Fruit fly (Drosophila melanogaster) whole organism, embryonic: Measurements from ENCODE around the gene CG15362.

Experiments
- Aef1 ChIP-seq: fragments of 200-800 bp; sonication (Bioruptor generic); IDR thresholded peaks from 3 replicates; pipeline ENCODE4 v1.3.6; 2022; ENCODE audit warnings: missing biosample characterization, missing genetic modification characterization
- Bdp1 ChIP-seq: fragments of 200-800 bp; sonication (Bioruptor generic); optimal IDR thresholded peaks from 3 replicates; lab custom pipeline; 2016; ENCODE audit warnings: missing biosample characterization, missing genetic modification characterization
- Bgb ChIP-seq: fragments of 200-800 bp; sonication (Bioruptor generic); IDR thresholded peaks from 2 replicates; pipeline ENCODE4 v1.3.6; 2022; ENCODE audit warnings: missing biosample characterization, missing genetic modification characterization; ENCODE audit not compliant: partially characterized antibody
- CG11696 ChIP-seq: fragments of 200-800 bp; sonication (Bioruptor generic); IDR thresholded peaks from 2 replicates; pipeline ENCODE4 v1.3.6; 2022; ENCODE audit warnings: missing biosample characterization, missing genetic modification characterization
- CG12155 ChIP-seq: fragments of 200-800 bp; sonication (Bioruptor generic); optimal IDR thresholded peaks from 3 replicates; lab custom pipeline; 2016; ENCODE audit warnings: missing biosample characterization, missing genetic modification characterization
- CG14441 ChIP-seq: fragments of 200-800 bp; sonication (Bioruptor generic); IDR thresholded peaks from 2 replicates; pipeline ENCODE4 v1.3.6; 2022; ENCODE audit warnings: missing biosample characterization, missing genetic modification characterization
- CG14860 ChIP-seq: fragments of 200-800 bp; sonication (Bioruptor generic); IDR thresholded peaks from 3 replicates; pipeline ENCODE4 v1.3.6; 2022; ENCODE audit warnings: missing biosample characterization, missing genetic modification characterization; ENCODE audit not compliant: partially characterized antibody
- CG15601 ChIP-seq: fragments of 200-800 bp; sonication (Bioruptor generic); optimal IDR thresholded peaks from 3 replicates; lab custom pipeline; 2019; ENCODE audit warnings: missing biosample characterization, mild to moderate bottlenecking, missing genetic modification characterization, moderate library complexity
- CG16813 ChIP-seq: fragments of 200-800 bp; sonication (Bioruptor generic); IDR thresholded peaks from 3 replicates; pipeline ENCODE4 v1.3.6; 2022; ENCODE audit warnings: missing biosample characterization, missing genetic modification characterization; ENCODE audit not compliant: partially characterized antibody
- CG17328 ChIP-seq: fragments of 200-800 bp; sonication (Bioruptor generic); IDR thresholded peaks from 2 replicates; pipeline ENCODE4 v1.3.6; 2022; ENCODE audit warnings: missing biosample characterization, missing genetic modification characterization
- CG31441 ChIP-seq: fragments of 200-800 bp; sonication (Bioruptor generic); IDR thresholded peaks from 2 replicates; pipeline ENCODE4 v1.3.6; 2022; ENCODE audit warnings: missing biosample characterization, missing genetic modification characterization
- CG42726 ChIP-seq: fragments of 200-800 bp; sonication (Bioruptor generic); IDR thresholded peaks from 2 replicates; pipeline ENCODE4 v1.3.6; 2022; ENCODE audit warnings: missing biosample characterization, missing genetic modification characterization; ENCODE audit not compliant: partially characterized antibody
- CG6765 ChIP-seq: fragments of 200-800 bp; sonication (Bioruptor generic); optimal IDR thresholded peaks from 3 replicates; lab custom pipeline; 2017; ENCODE audit warnings: missing biosample characterization, mild to moderate bottlenecking, missing genetic modification characterization
- CG6791 ChIP-seq: fragments of 200-800 bp; sonication (Bioruptor generic); IDR thresholded peaks from 3 replicates; pipeline ENCODE4 v1.3.6; 2022; ENCODE audit warnings: missing biosample characterization, missing genetic modification characterization; ENCODE audit not compliant: partially characterized antibody
- CG7745 ChIP-seq: fragments of 200-800 bp; sonication (Bioruptor generic); optimal IDR thresholded peaks from 2 replicates; lab custom pipeline; 2018; ENCODE audit warnings: missing biosample characterization, mild to moderate bottlenecking, missing genetic modification characterization, moderate library complexity
- CG7963 ChIP-seq: fragments of 200-800 bp; sonication (Bioruptor generic); IDR thresholded peaks from 3 replicates; pipeline ENCODE4 v1.3.6; 2022; ENCODE audit warnings: missing biosample characterization, missing genetic modification characterization; ENCODE audit not compliant: partially characterized antibody
- Deaf1 ChIP-seq: fragments of 200-800 bp; optimal IDR thresholded peaks from 3 replicates; lab custom pipeline; 2019; ENCODE audit warnings: missing biosample characterization, mild to moderate bottlenecking, missing genetic modification characterization, moderate library complexity
- Dek ChIP-seq: fragments of 200-800 bp; sonication (Bioruptor generic); optimal IDR thresholded peaks from 3 replicates; lab custom pipeline; 2019; ENCODE audit warnings: missing biosample characterization, mild to moderate bottlenecking, missing genetic modification characterization, moderate library complexity
- Elba2 ChIP-seq: fragments of 200-800 bp; sonication (Bioruptor generic); optimal IDR thresholded peaks from 3 replicates; lab custom pipeline; 2016; ENCODE audit warnings: missing biosample characterization, missing genetic modification characterization
- NC2α ChIP-seq: fragments of 200-800 bp; sonication (Bioruptor generic); optimal IDR thresholded peaks from 2 replicates; lab custom pipeline; 2016; ENCODE audit warnings: missing biosample characterization, missing genetic modification characterization
- NFAT ChIP-seq: fragments of 200-800 bp; sonication (Bioruptor generic); IDR thresholded peaks from 2 replicates; pipeline ENCODE4 v1.3.6; 2022; ENCODE audit warnings: missing biosample characterization, missing genetic modification characterization
- NK7.1 ChIP-seq: fragments of 200-800 bp; sonication (Bioruptor generic); optimal IDR thresholded peaks from 3 replicates; lab custom pipeline; 2016; ENCODE audit warnings: missing biosample characterization, missing genetic modification characterization
- Opbp ChIP-seq: fragments of 200-800 bp; sonication (Bioruptor generic); IDR thresholded peaks from 3 replicates; pipeline ENCODE4 v1.3.6; 2022; ENCODE audit warnings: missing biosample characterization, missing genetic modification characterization; ENCODE audit not compliant: partially characterized antibody
- PHDP ChIP-seq: fragments of 200-800 bp; sonication (Bioruptor generic); optimal IDR thresholded peaks from 3 replicates; lab custom pipeline; 2018; ENCODE audit warnings: missing biosample characterization, mild to moderate bottlenecking, missing genetic modification characterization, moderate library complexity
- Pdp1 ChIP-seq, 2 experiments: fragments of 200-800 bp; sonication (Bioruptor generic); optimal IDR thresholded peaks; 3 replicates each; lab custom pipeline; 2016; ENCODE audit warnings: missing biosample characterization in 2 of 2, missing genetic modification characterization in 2 of 2, mild to moderate bottlenecking in 1 of 2, moderate library complexity in 1 of 2
- Scr ChIP-seq: fragments of 200-800 bp; sonication (Bioruptor generic); IDR thresholded peaks from 2 replicates; pipeline ENCODE4 v1.3.6; 2022; ENCODE audit warnings: missing biosample characterization, missing genetic modification characterization; ENCODE audit not compliant: partially characterized antibody
- bbx ChIP-seq: fragments of 200-800 bp; sonication (Bioruptor generic); IDR thresholded peaks from 2 replicates; pipeline ENCODE4 v1.3.6; 2022; ENCODE audit warnings: missing biosample characterization, missing genetic modification characterization; ENCODE audit not compliant: partially characterized antibody
- caup ChIP-seq: fragments of 200-800 bp; sonication (Bioruptor generic); optimal IDR thresholded peaks from 3 replicates; lab custom pipeline; 2017; ENCODE audit warnings: missing biosample characterization, mild to moderate bottlenecking, missing genetic modification characterization, moderate library complexity; ENCODE audit not compliant: severe bottlenecking
- ci ChIP-seq: fragments of 200-800 bp; sonication (Bioruptor generic); IDR thresholded peaks from 3 replicates; pipeline ENCODE4 v1.3.6; 2022; ENCODE audit warnings: missing biosample characterization, missing genetic modification characterization
- dimm ChIP-seq: fragments of 200-800 bp; sonication (Bioruptor generic); IDR thresholded peaks from 2 replicates; pipeline ENCODE4 v1.3.6; 2022; ENCODE audit warnings: missing biosample characterization, missing genetic modification characterization
- grn ChIP-seq: fragments of 200-800 bp; sonication (Bioruptor generic); optimal IDR thresholded peaks from 3 replicates; lab custom pipeline; 2017; ENCODE audit warnings: missing biosample characterization, missing genetic modification characterization
- h ChIP-seq: fragments of >200 bp; optimal IDR thresholded peaks from 2 replicates; lab custom pipeline; 2017
- ham ChIP-seq: fragments of 200-800 bp; sonication (Bioruptor generic); IDR thresholded peaks from 2 replicates; pipeline ENCODE4 v1.3.6; 2022; ENCODE audit warnings: missing biosample characterization, missing genetic modification characterization
- ind ChIP-seq: fragments of 200-800 bp; sonication (Bioruptor generic); optimal IDR thresholded peaks from 3 replicates; lab custom pipeline; 2016; ENCODE audit warnings: missing biosample characterization, missing genetic modification characterization
- knrl ChIP-seq: fragments of 200-800 bp; sonication (Bioruptor generic); IDR thresholded peaks from 3 replicates; pipeline ENCODE4 v1.3.6; 2022; ENCODE audit warnings: missing biosample characterization, missing genetic modification characterization; ENCODE audit not compliant: partially characterized antibody
- mld ChIP-seq: fragments of 200-800 bp; sonication (Bioruptor generic); IDR thresholded peaks from 3 replicates; pipeline ENCODE4 v1.3.6; 2022; ENCODE audit warnings: missing biosample characterization, missing genetic modification characterization; ENCODE audit not compliant: partially characterized antibody
- nerfin-2 ChIP-seq: fragments of 200-800 bp; sonication (Bioruptor generic); IDR thresholded peaks from 2 replicates; pipeline ENCODE4 v1.3.6; 2022; ENCODE audit warnings: missing biosample characterization, missing genetic modification characterization; ENCODE audit not compliant: partially characterized antibody
- onecut ChIP-seq: fragments of 200-800 bp; sonication (Bioruptor generic); IDR thresholded peaks from 2 replicates; pipeline ENCODE4 v1.3.6; 2022; ENCODE audit warnings: missing biosample characterization, missing genetic modification characterization
- row ChIP-seq: fragments of 200-800 bp; sonication (Bioruptor generic); IDR thresholded peaks from 3 replicates; pipeline ENCODE4 v1.3.6; 2022; ENCODE audit warnings: missing biosample characterization, missing genetic modification characterization
- scrt ChIP-seq: fragments of 200-800 bp; sonication (Bioruptor generic); optimal IDR thresholded peaks from 2 replicates; lab custom pipeline; 2018; ENCODE audit warnings: missing biosample characterization, mild to moderate bottlenecking, missing genetic modification characterization, moderate library complexity
- seq ChIP-seq: fragments of 200-800 bp; sonication (Bioruptor generic); IDR thresholded peaks from 2 replicates; pipeline ENCODE4 v1.3.6; 2022; ENCODE audit warnings: missing biosample characterization, missing genetic modification characterization
- sna ChIP-seq: fragments of 200-800 bp; sonication (Bioruptor generic); IDR thresholded peaks from 2 replicates; pipeline ENCODE4 v1.3.6; 2022; ENCODE audit warnings: missing biosample characterization, missing genetic modification characterization; ENCODE audit not compliant: partially characterized antibody
- tna ChIP-seq: fragments of 200-800 bp; sonication (Bioruptor generic); IDR thresholded peaks from 2 replicates; pipeline ENCODE4 v1.3.6; 2022; ENCODE audit warnings: missing biosample characterization, missing genetic modification characterization; ENCODE audit not compliant: partially characterized antibody
- zen2 ChIP-seq: fragments of 200-800 bp; sonication (Bioruptor generic); IDR thresholded peaks from 3 replicates; pipeline ENCODE4 v1.3.6; 2022; ENCODE audit warnings: missing biosample characterization, missing genetic modification characterization; ENCODE audit not compliant: partially characterized antibody

CG15362 gene

dm6 chr2L:2010335-2011061 is 29.5 kb downstream of the CG15362 start (continued):
- no peak for TF ChIP-seq seq (GFP tag; lab: Robert Waterston, UW)
- no peak for TF ChIP-seq CG14441 (GFP tag; lab: Robert Waterston, UW)
- no peak for TF ChIP-seq Dek (tag; lab: Kevin White, UChicago)
- no peak for TF ChIP-seq h (lab: Kevin White, UChicago)
- TF ChIP-seq caup (GFP tag; lab: Kevin White, UChicago) = no peak

- no peak for TF ChIP-seq CG7745
- TF ChIP-seq Deaf1 (tag; lab: Kevin White, UChicago) = peak; percentile 94
- peak; percentile 62 for TF ChIP-seq scrt (GFP tag; lab: Kevin White, UChicago)
- 0 out of 2 replicates have a peak, but pooled peaks have one; percentile 14 for TF ChIP-seq NFAT (GFP tag; lab: Robert Waterston, UW)
- TF ChIP-seq CG31441 = no peak
- peak; percentile 18; the same call in 1 of the 2 replicates for TF ChIP-seq onecut
- TF ChIP-seq CG17328 (GFP tag; lab: Robert Waterston, UW) = 0 out of 2 replicates have a peak, but pooled peaks have one; percentile 11
- TF ChIP-seq Elba2 (GFP tag; lab: Kevin White, UChicago) = no peak
- TF ChIP-seq CG11696 (GFP tag; lab: Robert Waterston, UW) = no peak
These were observed 30.5 kb downstream of the CG15362 start for dm6 chr2L:2011430-2011829.

dm6 chr2L:2013057-2013456 is 32.1 kb downstream of the CG15362 start:
- no peak for TF ChIP-seq Aef1 (GFP tag; lab: Robert Waterston, UW)
- 0 out of 3 replicates have a peak, but pooled peaks have one; percentile 34 for TF ChIP-seq CG7963 (GFP tag; lab: Robert Waterston, UW)
- TF ChIP-seq CG12155 (GFP tag; lab: Kevin White, UChicago) = no peak
- TF ChIP-seq Scr = peak; percentile 56
- peak; percentile 26; the same call in 1 of the 2 replicates for TF ChIP-seq sna (GFP tag; lab: Robert Waterston, UW)
- no peak for TF ChIP-seq NC2α
- TF ChIP-seq Bgb = peak; percentile 56; the same call in 1 of the 2 replicates
- 0 out of 2 replicates have a peak, but pooled peaks have one; percentile 7 for TF ChIP-seq tna (GFP tag; lab: Robert Waterston, UW)
- TF ChIP-seq row (GFP tag; lab: Robert Waterston, UW) = no peak
- no peak for TF ChIP-seq dimm
- peak in 1 of 2 experiments; percentile 7 for TF ChIP-seq Pdp1 (GFP tag; optimal IDR thresholded peaks at IDR 0.05; lab: Kevin White, UChicago)
- no peak for TF ChIP-seq NK7.1 (GFP tag; lab: Kevin White, UChicago)
- no peak for TF ChIP-seq CG6765 (GFP tag; lab: Kevin White, UChicago)
- TF ChIP-seq ham (GFP tag; lab: Robert Waterston, UW) = no peak
- no peak for TF ChIP-seq CG15601
- TF ChIP-seq CG6791 (GFP tag; lab: Robert Waterston, UW) = peak; percentile 70; the same call in 2 of the 3 replicates
- peak; percentile 58 for TF ChIP-seq CG42726 (GFP tag; lab: Robert Waterston, UW)
- TF ChIP-seq grn (GFP tag; lab: Kevin White, UChicago) = peak; percentile 55
- peak; percentile 78 for TF ChIP-seq CG16813 (GFP tag; lab: Robert Waterston, UW)
- no peak for TF ChIP-seq ind (GFP tag; lab: Kevin White, UChicago)
- TF ChIP-seq bbx (GFP tag; lab: Robert Waterston, UW) = peak; percentile 68; the same call in 1 of the 2 replicates
- TF ChIP-seq PHDP (tag; lab: Kevin White, UChicago) = no peak
- TF ChIP-seq ci = 0 out of 3 replicates have a peak, but pooled peaks have one; percentile 32
- TF ChIP-seq knrl = peak; percentile 41; the same call in 1 of the 3 replicates
- TF ChIP-seq Opbp = peak; percentile 73; the same call in 2 of the 3 replicates
- 0 out of 3 replicates have a peak, but pooled peaks have one; percentile 29 for TF ChIP-seq CG14860 (GFP tag; lab: Robert Waterston, UW)
- TF ChIP-seq zen2 (GFP tag; lab: Robert Waterston, UW) = 0 out of 3 replicates have a peak, but pooled peaks have one; percentile 35
- TF ChIP-seq Bdp1 = peak; percentile 98
- peak; percentile 62 for TF ChIP-seq nerfin-2 (GFP tag; lab: Robert Waterston, UW)
- TF ChIP-seq mld (GFP tag; lab: Robert Waterston, UW) = 0 out of 3 replicates have a peak, but pooled peaks have one; percentile 66
